Worm (Caenorhabditis elegans): ENCODE results near the gene nhr-198.
"Not testable (repeated sequence)": the region's sequence is repeated elsewhere in the genome, so short reads cannot be mapped to it uniquely, and the experiment has no call there.

The nhr-198 gene

ce11 chrV:15666718-15667117 is 27.1 kb upstream of the nhr-198 start:
- TF ChIP-seq pqm-1 (tag; optimal IDR thresholded peaks at IDR 0.05) (peak; percentile 5), ceh-9 (tag; optimal IDR thresholded peaks at IDR 0.05) (no peak), elt-2 (tag; optimal IDR thresholded peaks at IDR 0.05) (peak; percentile 75)

ce11 chrV:15668200-15668599 is 25.6 kb upstream of the nhr-198 start, which contains the start of gene F53E4.1:
F53E4.1 (minus strand) TSS chrV:15668300.
- not testable (repeated sequence) for TF ChIP-seq tbx-2, ref-2, C08G9.2 (tag; optimal IDR thresholded peaks at IDR 0.05)

ce11 chrV:15668870-15669269 is 24.9 kb upstream of the nhr-198 start, which contains the start of gene K06B4.4:
K06B4.4 (plus strand) TSS chrV:15669170.
- no peak for TF ChIP-seq ref-2 (tag; optimal IDR thresholded peaks at IDR 0.05)
- TF ChIP-seq ceh-6 (GFP tag; optimal IDR thresholded peaks at IDR 0.05) = no peak
- TF ChIP-seq hlh-13 (GFP tag; optimal IDR thresholded peaks at IDR 0.05) = no peak
- TF ChIP-seq hlh-8 (tag; optimal IDR thresholded peaks at IDR 0.05) = no peak
- no peak for TF ChIP-seq lim-6 (tag; optimal IDR thresholded peaks at IDR 0.05)
- TF ChIP-seq madf-2 (tag; optimal IDR thresholded peaks at IDR 0.05) = no peak
- TF ChIP-seq C08G9.2 (tag; optimal IDR thresholded peaks at IDR 0.05) = no peak
- TF ChIP-seq syd-9 (tag; optimal IDR thresholded peaks at IDR 0.05) = no peak

DNA sequence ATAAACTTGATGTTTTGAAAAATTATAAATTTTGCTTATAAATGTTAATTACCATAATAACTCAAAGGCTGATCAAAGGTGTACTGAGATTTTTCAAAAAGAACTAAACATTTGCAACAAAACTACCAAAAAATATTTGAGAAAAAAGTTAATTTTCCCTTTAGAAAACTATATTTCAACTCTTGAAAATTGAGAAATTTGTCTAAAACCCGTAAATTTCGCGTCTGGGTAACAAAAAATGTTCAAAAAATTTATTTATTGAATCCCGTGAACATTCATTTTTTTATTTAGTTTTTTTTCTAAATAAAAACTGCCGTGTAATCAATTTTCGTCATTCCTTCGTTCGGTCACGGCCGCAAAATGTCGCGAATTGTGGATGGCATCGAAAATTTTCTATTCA is 23.7 kb upstream of the nhr-198 start, which contains the start of gene K06B4.15:
K06B4.15 (plus strand) TSS at position 301 of the 400 bp plus-strand sequence.
- not testable (repeated sequence) for TF ChIP-seq madf-2 (tag; optimal IDR thresholded peaks at IDR 0.05); C38D4.7 (GFP tag; optimal IDR thresholded peaks at IDR 0.05); pqm-1 (tag; optimal IDR thresholded peaks at IDR 0.05)

DNA sequence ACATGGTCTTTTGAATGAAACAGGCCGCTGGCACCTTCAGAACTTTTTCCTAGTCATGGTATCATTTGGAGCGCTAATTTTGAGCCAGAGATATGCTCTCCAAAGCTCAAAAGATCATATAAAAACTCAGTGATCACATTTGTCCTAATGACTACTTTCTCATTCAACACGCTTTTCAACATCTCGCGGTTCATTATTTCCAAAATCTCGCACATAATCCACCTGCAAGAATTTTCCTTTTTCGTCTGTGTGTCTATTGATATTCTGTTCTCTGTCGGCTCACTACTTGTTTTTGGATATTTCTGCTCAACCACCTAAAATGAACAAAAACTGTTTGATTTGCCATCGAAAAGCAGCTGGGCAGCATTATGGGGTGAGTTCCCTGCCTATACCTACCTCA is 20.1 kb upstream of the nhr-198 start, which contains the start of gene nhr-51:
nhr-51 (plus strand) TSS at position 301 of the 400 bp plus-strand sequence.
- TF ChIP-seq ceh-14 (tag; optimal IDR thresholded peaks at IDR 0.05) (no peak), ama-1 (optimal IDR thresholded peaks at IDR 0.05) (no peak), ref-2 (tag; optimal IDR thresholded peaks at IDR 0.05) (no peak), gmeb-2 (tag; optimal IDR thresholded peaks at IDR 0.05) (no peak), pqm-1 (tag; optimal IDR thresholded peaks at IDR 0.05) (no peak), pat-9 (tag; optimal IDR thresholded peaks at IDR 0.05) (no peak), nhr-11 (tag; optimal IDR thresholded peaks at IDR 0.05) (no peak), lim-6 (tag; optimal IDR thresholded peaks at IDR 0.05) (no peak), pha-4 (tag; optimal IDR thresholded peaks at IDR 0.05) (no peak), ceh-31 (tag; optimal IDR thresholded peaks at IDR 0.05) (no peak), tbx-7 (tag; optimal IDR thresholded peaks at IDR 0.05) (no peak), che-1 (tag; optimal IDR thresholded peaks at IDR 0.05) (no peak), ceh-45 (GFP tag; IDR thresholded peaks at IDR 0.05) (no peak), lin-11 (tag; optimal IDR thresholded peaks at IDR 0.05) (no peak), C08G9.2 (tag; optimal IDR thresholded peaks at IDR 0.05) (no peak), ceh-48 (tag; optimal IDR thresholded peaks at IDR 0.05) (no peak), ceh-22 (tag; optimal IDR thresholded peaks at IDR 0.05) (no peak), hlh-8 (tag; optimal IDR thresholded peaks at IDR 0.05) (no peak)

DNA sequence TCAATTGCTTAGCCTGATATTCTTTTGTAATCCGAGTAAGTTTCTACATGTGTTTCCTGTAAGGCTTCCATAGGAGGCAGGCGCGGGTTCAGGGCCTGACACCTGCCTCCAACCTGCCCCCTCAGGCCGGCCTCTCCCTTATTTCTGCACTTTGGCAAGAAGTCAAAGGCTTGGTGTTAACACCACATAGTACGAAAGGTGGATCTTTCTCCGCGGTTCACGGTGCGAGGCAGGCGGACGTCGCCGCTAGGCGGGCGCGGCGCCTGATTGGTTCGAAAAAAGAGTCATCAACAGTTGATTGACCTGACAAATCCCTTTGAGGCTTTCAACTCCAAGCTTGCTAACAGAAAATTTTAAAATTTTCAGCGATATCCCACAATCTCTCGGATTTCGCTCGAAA is 18.9 kb upstream of the nhr-198 start:
- no peak for TF ChIP-seq K02D7.2 (tag; optimal IDR thresholded peaks at IDR 0.05)
- no peak for TF ChIP-seq mec-3 (tag; optimal IDR thresholded peaks at IDR 0.05; ENCODE audit: borderline replicate concordance)
- no peak for TF ChIP-seq ahr-1 (tag; optimal IDR thresholded peaks at IDR 0.05)
- TF ChIP-seq ceh-14 (tag; optimal IDR thresholded peaks at IDR 0.05) = no peak
- no peak for TF ChIP-seq hlh-30 (tag; optimal IDR thresholded peaks at IDR 0.05; ENCODE audit: insufficient read depth)
- TF ChIP-seq Y22D7AL.16 (tag; optimal IDR thresholded peaks at IDR 0.05) = no peak
- no peak for TF ChIP-seq ama-1 (optimal IDR thresholded peaks at IDR 0.05)
- TF ChIP-seq fkh-10 (GFP tag; optimal IDR thresholded peaks at IDR 0.05) = no peak
- TF ChIP-seq ceh-6 (GFP tag; optimal IDR thresholded peaks at IDR 0.05) = no peak
- no peak for TF ChIP-seq unc-42 (tag; optimal IDR thresholded peaks at IDR 0.05)
- no peak for TF ChIP-seq unc-86 (tag; optimal IDR thresholded peaks at IDR 0.05)
- no peak for TF ChIP-seq odd-2 (tag; optimal IDR thresholded peaks at IDR 0.05)
